Worm (Caenorhabditis elegans) whole organism, mixed stage, embryonic: ENCODE measurements around the gene C27C12.1.
A peak's percentile ranks its signal among the peaks of the same experiment; 100 is the strongest.

Experiments used
- M03D4.4 ChIP-seq: sonication (generic microtip); optimal IDR thresholded peaks from 2 replicates; lab custom pipeline; 2017; ENCODE audit warnings: mild to moderate bottlenecking, missing genetic modification characterization, missing compliant biosample characterization
- ceh-39 ChIP-seq: fragments of 150-350 bp; optimal IDR thresholded peaks from 2 replicates; lab custom pipeline; 2014; ENCODE audit warnings: missing biosample characterization, missing genetic modification characterization
- ceh-43 ChIP-seq: fragments of 200-800 bp; sonication (Bioruptor generic); optimal IDR thresholded peaks from 2 replicates; lab custom pipeline; 2018; ENCODE audit warnings: mild to moderate bottlenecking, missing genetic modification characterization, moderate library complexity, missing compliant biosample characterization
- ceh-83 ChIP-seq: fragments of 200-800 bp; sonication (Bioruptor generic); optimal IDR thresholded peaks from 2 replicates; lab custom pipeline; 2018; ENCODE audit warnings: mild to moderate bottlenecking, missing genetic modification characterization, missing compliant biosample characterization
- ces-1 ChIP-seq: fragments of 150-350 bp; optimal IDR thresholded peaks from 2 replicates; lab custom pipeline; 2014; ENCODE audit warnings: missing biosample characterization, missing genetic modification reagents, missing genetic modification characterization
- cnd-1 ChIP-seq: fragments of 200-800 bp; sonication (Bioruptor generic); optimal IDR thresholded peaks from 2 replicates; lab custom pipeline; 2018; ENCODE audit warnings: mild to moderate bottlenecking, missing genetic modification characterization, missing compliant biosample characterization
- drap-1 ChIP-seq: fragments of 200-800 bp; sonication (Bioruptor generic); optimal IDR thresholded peaks from 3 replicates; lab custom pipeline; 2018; ENCODE audit warnings: mild to moderate bottlenecking, missing genetic modification characterization, missing compliant biosample characterization
- elt-1 ChIP-seq: sonication (generic microtip); optimal IDR thresholded peaks from 2 replicates; lab custom pipeline; 2017; ENCODE audit warnings: missing genetic modification characterization, mild to moderate bottlenecking, missing compliant biosample characterization, antibody characterized with exemption, moderate library complexity, borderline replicate concordance; ENCODE audit not compliant: insufficient read depth
- elt-3 ChIP-seq: fragments of 150-350 bp; optimal IDR thresholded peaks from 2 replicates; lab custom pipeline; 2014; ENCODE audit warnings: missing biosample characterization, missing genetic modification characterization
- flh-1 ChIP-seq: fragments of 200-800 bp; sonication (Bioruptor generic); optimal IDR thresholded peaks from 2 replicates; lab custom pipeline; 2018; ENCODE audit warnings: mild to moderate bottlenecking, missing genetic modification characterization, moderate library complexity, missing compliant biosample characterization
- ham-2 ChIP-seq: fragments of 200-800 bp; sonication (Bioruptor generic); optimal IDR thresholded peaks from 2 replicates; lab custom pipeline; 2018; ENCODE audit warnings: mild to moderate bottlenecking, missing genetic modification characterization, missing compliant biosample characterization
- hlh-1 ChIP-seq: fragments of 150-350 bp; optimal IDR thresholded peaks from 2 replicates; lab custom pipeline; 2014; ENCODE audit warnings: missing biosample characterization, missing genetic modification reagents, missing genetic modification characterization
- lin-13 ChIP-seq: fragments of 150-350 bp; optimal IDR thresholded peaks from 2 replicates; lab custom pipeline; 2014; ENCODE audit warnings: missing biosample characterization, missing genetic modification characterization
- lin-32 ChIP-seq: fragments of 200-800 bp; sonication (Bioruptor generic); optimal IDR thresholded peaks from 2 replicates; lab custom pipeline; 2018; ENCODE audit warnings: mild to moderate bottlenecking, missing genetic modification characterization, missing compliant biosample characterization
- lsy-2 ChIP-seq: fragments of 150-350 bp; optimal IDR thresholded peaks from 2 replicates; lab custom pipeline; 2014; ENCODE audit warnings: missing biosample characterization, missing genetic modification characterization
- mab-5 ChIP-seq: fragments of 150-350 bp; optimal IDR thresholded peaks from 2 replicates; lab custom pipeline; 2014; ENCODE audit warnings: missing biosample characterization, missing genetic modification characterization
- mep-1 ChIP-seq: fragments of 150-350 bp; optimal IDR thresholded peaks from 2 replicates; lab custom pipeline; 2017; ENCODE audit warnings: missing biosample characterization, missing genetic modification reagents, missing genetic modification characterization, inconsistent platforms
- mls-2 ChIP-seq: sonication (generic microtip); optimal IDR thresholded peaks from 2 replicates; lab custom pipeline; 2016; ENCODE audit warnings: mild to moderate bottlenecking, missing genetic modification characterization, moderate library complexity, missing compliant biosample characterization
- nhr-12 ChIP-seq: fragments of 150-350 bp; optimal IDR thresholded peaks from 2 replicates; lab custom pipeline; 2014; ENCODE audit warnings: missing biosample characterization, missing genetic modification characterization
- nhr-2 ChIP-seq: fragments of 150-350 bp; optimal IDR thresholded peaks from 2 replicates; lab custom pipeline; 2014; ENCODE audit warnings: missing biosample characterization, missing genetic modification characterization
- nhr-237 ChIP-seq: fragments of 150-350 bp; optimal IDR thresholded peaks from 2 replicates; lab custom pipeline; 2014; ENCODE audit warnings: missing biosample characterization, missing genetic modification characterization
- nhr-28 ChIP-seq: fragments of 150-350 bp; optimal IDR thresholded peaks from 2 replicates; lab custom pipeline; 2014; ENCODE audit warnings: missing biosample characterization, missing genetic modification characterization
- nhr-76 ChIP-seq: sonication (generic microtip); optimal IDR thresholded peaks from 2 replicates; lab custom pipeline; 2017; ENCODE audit warnings: missing biosample characterization, missing genetic modification characterization
- pha-4 ChIP-seq: fragments of 150-350 bp; optimal IDR thresholded peaks from 2 replicates; lab custom pipeline; 2018; ENCODE audit warnings: missing biosample characterization, missing genetic modification reagents, missing genetic modification characterization
- sem-2 ChIP-seq: fragments of 200-800 bp; sonication (Bioruptor generic); optimal IDR thresholded peaks from 2 replicates; lab custom pipeline; 2018; ENCODE audit warnings: mild to moderate bottlenecking, missing genetic modification characterization, missing compliant biosample characterization
- snpc-4 ChIP-seq: fragments of 150-350 bp; optimal IDR thresholded peaks from 2 replicates; lab custom pipeline; 2014; ENCODE audit warnings: missing biosample characterization, missing genetic modification characterization
- sptf-1 ChIP-seq: sonication (generic microtip); optimal IDR thresholded peaks from 2 replicates; lab custom pipeline; 2017; ENCODE audit warnings: mild to moderate bottlenecking, missing genetic modification characterization, moderate library complexity, missing compliant biosample characterization
- unc-120 ChIP-seq: sonication (generic microtip); optimal IDR thresholded peaks from 2 replicates; lab custom pipeline; 2017; ENCODE audit warnings: missing genetic modification characterization, missing compliant biosample characterization; ENCODE audit not compliant: poor library complexity, severe bottlenecking
- unc-62 ChIP-seq: fragments of 150-350 bp; optimal IDR thresholded peaks from 2 replicates; lab custom pipeline; 2014; ENCODE audit warnings: missing biosample characterization, missing genetic modification reagents, missing genetic modification characterization
- zip-8 ChIP-seq: fragments of 150-350 bp; optimal IDR thresholded peaks from 2 replicates; lab custom pipeline; 2014; ENCODE audit warnings: missing biosample characterization, missing genetic modification characterization
- ztf-11 ChIP-seq: fragments of 150-350 bp; optimal IDR thresholded peaks from 2 replicates; lab custom pipeline; 2014; ENCODE audit warnings: missing biosample characterization, missing genetic modification characterization

The C27C12.1 gene

ce11 chrX:14861752-14862151, 8.2 kb upstream of the C27C12.1 start, which contains the start of gene dmd-4:
TSS of gene dmd-4 (minus strand) at chrX:14861852.
- TF ChIP-seq pha-4 (tag; lab: Kevin White, UChicago) (peak; percentile 23), flh-1 (no peak)

- TF ChIP-seq ceh-43 (GFP tag; lab: Kevin White, UChicago) (no peak), lsy-2 (tag; lab: Kevin White, UChicago) (no peak), elt-3 (no peak), ztf-11 (tag; lab: Kevin White, UChicago) (no peak), nhr-28 (tag; lab: Kevin White, UChicago) (no peak), mls-2 (no peak), nhr-76 (tag; lab: Kevin White, UChicago) (no peak), sptf-1 (tag; lab: Kevin White, UChicago) (no peak), ceh-39 (tag; lab: Kevin White, UChicago) (no peak)
Observed at ce11 chrX:14851904-14852303, 1.7 kb downstream of the C27C12.1 start.

DNA sequence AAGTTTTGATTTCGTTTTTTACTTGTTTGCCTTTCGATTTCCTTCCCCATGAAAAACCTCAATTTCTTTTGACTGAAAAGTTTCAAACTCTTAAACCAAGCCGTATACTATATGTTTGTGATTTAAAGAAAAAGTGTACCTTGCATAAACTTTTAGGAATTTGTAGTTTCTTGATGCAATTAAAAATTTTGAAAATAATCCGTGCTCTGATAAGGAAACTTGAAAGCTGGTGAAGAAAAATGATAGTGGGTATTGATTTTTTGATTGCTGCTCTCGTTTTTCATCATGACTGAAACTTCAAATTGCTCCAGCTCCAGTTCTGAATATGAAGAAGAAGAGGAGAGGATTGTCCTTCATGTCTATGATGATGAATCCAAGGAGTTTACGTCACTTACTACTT, 4.5 kb downstream of the C27C12.1 start, which contains the start of gene acd-3:
Gene acd-3 (plus strand): TSS at position 222 of the 400 bp plus-strand sequence.
- no peak for TF ChIP-seq snpc-4

DNA sequence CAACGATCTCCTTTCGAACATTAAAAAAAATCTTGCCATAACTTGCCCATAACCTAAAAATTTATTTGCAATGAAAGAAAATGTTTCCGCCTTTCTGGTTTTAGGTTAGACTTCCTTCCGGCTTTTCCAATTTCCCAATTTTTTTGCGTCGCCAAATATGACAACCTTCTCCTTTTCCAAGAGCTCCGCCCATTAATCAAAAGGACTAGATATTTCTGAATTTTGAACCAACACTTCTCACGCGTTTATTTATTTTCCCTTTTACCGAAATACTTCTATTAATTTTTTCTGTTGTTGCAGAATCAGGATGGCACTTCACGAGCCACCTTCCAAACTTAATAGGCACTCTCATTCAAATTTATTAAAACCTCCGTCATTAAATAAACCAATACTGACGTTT, 7.9 kb downstream of the C27C12.1 start, which contains the start of gene egrh-1:
Gene egrh-1 (plus strand): TSS at position 301 of the 400 bp plus-strand sequence.
- TF ChIP-seq pha-4 (tag; lab: Kevin White, UChicago) (no peak), elt-1 (no peak), hlh-1 (tag; lab: Kevin White, UChicago) (no peak), nhr-28 (tag; lab: Kevin White, UChicago) (no peak), nhr-237 (tag; lab: Kevin White, UChicago) (no peak), zip-8 (tag; lab: Kevin White, UChicago) (no peak), nhr-12 (tag; lab: Kevin White, UChicago) (no peak), sptf-1 (tag; lab: Kevin White, UChicago) (no peak), lin-13 (tag; lab: Kevin White, UChicago) (no peak)

DNA sequence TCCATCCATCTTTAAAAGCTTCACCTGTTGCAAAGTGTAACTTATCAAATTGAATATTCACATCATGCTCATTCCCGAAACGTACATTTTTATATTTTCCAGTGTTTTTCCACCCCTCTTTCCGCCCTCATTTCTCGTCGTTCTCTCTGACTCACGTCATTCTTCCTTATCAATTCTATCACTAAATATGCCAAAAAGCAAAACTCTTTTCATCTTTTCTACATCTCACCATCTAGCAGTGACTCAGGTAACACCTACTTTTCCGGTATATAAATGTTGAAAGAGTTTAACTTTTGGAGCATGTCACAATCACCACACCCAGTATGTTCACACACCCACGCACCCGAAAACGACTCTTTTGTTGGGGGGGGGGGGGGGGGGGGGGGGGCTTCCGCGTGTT, 9.1 kb downstream of the C27C12.1 start:
- TF ChIP-seq lin-32 (GFP tag; lab: Kevin White, UChicago) (no peak), nhr-2 (tag; lab: Kevin White, UChicago) (no peak), flh-1 (no peak), ces-1 (GFP tag; lab: Kevin White, UChicago) (no peak), nhr-28 (tag; lab: Kevin White, UChicago) (no peak), nhr-237 (tag; lab: Kevin White, UChicago) (no peak)

DNA sequence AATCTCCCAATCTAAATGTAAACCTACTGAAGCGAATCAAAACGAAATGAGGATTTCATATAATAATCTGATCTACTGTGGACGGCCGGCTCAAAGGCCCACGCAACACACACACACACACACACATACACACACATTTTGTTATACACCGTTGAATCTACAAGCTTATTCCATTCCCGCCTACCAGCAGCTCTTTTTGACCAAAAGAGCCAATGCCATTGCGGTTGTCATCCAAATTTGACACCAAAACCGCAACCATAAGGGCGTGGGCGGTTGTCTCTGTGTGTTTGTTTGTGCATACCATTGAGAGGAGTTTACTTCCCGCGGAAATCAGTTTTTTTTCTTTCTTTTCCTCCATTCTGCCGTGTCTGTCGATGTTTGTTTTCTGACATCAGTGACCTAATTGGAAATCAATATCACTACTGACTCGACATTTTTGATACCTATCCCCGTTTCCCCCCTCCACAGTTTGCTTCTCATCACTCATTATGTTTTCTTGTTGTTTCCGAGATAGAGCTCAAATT, 10.7 kb downstream of the C27C12.1 start:
- TF ChIP-seq lin-13 (tag; lab: Kevin White, UChicago) (no peak), nhr-2 (tag; lab: Kevin White, UChicago) (no peak), M03D4.4 (tag; lab: Kevin White, UChicago) (no peak), ceh-39 (tag; lab: Kevin White, UChicago) (no peak), ztf-11 (tag; lab: Kevin White, UChicago) (no peak), sptf-1 (tag; lab: Kevin White, UChicago) (no peak), ceh-83 (GFP tag; lab: Kevin White, UChicago) (no peak), flh-1 (no peak), mls-2 (no peak), unc-62 (no peak), snpc-4 (no peak)

DNA sequence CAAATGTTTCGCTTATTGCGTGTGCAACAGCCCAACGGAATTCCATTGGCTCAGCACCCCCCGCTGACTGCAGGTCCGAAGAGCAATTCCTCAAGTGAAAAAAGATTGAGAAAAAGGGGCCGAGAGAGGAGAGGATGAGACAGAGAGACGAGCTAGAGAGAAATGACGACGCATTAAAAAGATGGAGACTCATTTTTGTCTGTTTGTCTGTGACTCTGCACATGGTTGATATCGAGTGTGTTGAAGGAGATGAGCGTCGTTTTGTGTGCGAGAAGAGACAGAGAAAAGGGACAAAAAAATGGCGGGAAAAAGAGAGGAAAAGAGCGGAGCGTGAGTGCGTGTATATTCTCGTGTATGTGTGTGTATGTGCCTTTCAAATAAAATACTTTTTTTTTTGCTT, 12.5 kb downstream of the C27C12.1 start:
- TF ChIP-seq ham-2 (GFP tag; lab: Kevin White, UChicago) (no peak), sptf-1 (tag; lab: Kevin White, UChicago) (no peak), sem-2 (no peak), M03D4.4 (tag; lab: Kevin White, UChicago) (no peak), zip-8 (tag; lab: Kevin White, UChicago) (no peak), nhr-76 (tag; lab: Kevin White, UChicago) (no peak), ces-1 (GFP tag; lab: Kevin White, UChicago) (peak; percentile 90), nhr-12 (tag; lab: Kevin White, UChicago) (no peak), ceh-39 (tag; lab: Kevin White, UChicago) (peak; percentile 88), unc-62 (peak; percentile 91), mep-1 (tag; lab: Kevin White, UChicago) (peak; percentile 91), drap-1 (GFP tag; lab: Kevin White, UChicago) (peak; percentile 16), cnd-1 (tag; lab: Kevin White, UChicago) (peak; percentile 30), unc-120 (tag; lab: Kevin White, UChicago) (peak; percentile 78), lsy-2 (tag; lab: Kevin White, UChicago) (peak; percentile 59), nhr-237 (tag; lab: Kevin White, UChicago) (peak; percentile 86), pha-4 (tag; lab: Kevin White, UChicago) (peak; percentile 86), mab-5 (tag; lab: Kevin White, UChicago) (peak; percentile 66), hlh-1 (tag; lab: Kevin White, UChicago) (peak; percentile 61)
- TF ChIP-seq, all 35 proteins: peak for 12
